Worm (Caenorhabditis elegans) whole organism, L4 larva: Measurements from ENCODE around the gene M05D6.1.

Source experiments
- ama-1 ChIP-seq: fragments of 150-350 bp; optimal IDR thresholded peaks from 2 replicates; lab custom pipeline; 2014; ENCODE audit warnings: inconsistent platforms, mixed read lengths
- attf-4 ChIP-seq: sonication (generic microtip); optimal IDR thresholded peaks from 3 replicates; lab custom pipeline; 2017; ENCODE audit warnings: missing biosample characterization, missing genetic modification characterization
- dpl-1 ChIP-seq: fragments of 150-350 bp; optimal IDR thresholded peaks from 2 replicates; lab custom pipeline; 2014; ENCODE audit warnings: missing biosample characterization, missing genetic modification reagents, missing genetic modification characterization
- nhr-11 ChIP-seq: fragments of 150-350 bp; optimal IDR thresholded peaks from 2 replicates; lab custom pipeline; 2014; ENCODE audit warnings: missing biosample characterization, missing genetic modification characterization
- spr-3 ChIP-seq: fragments of 200-800 bp; sonication (Bioruptor generic); optimal IDR thresholded peaks from 2 replicates; lab custom pipeline; 2018; ENCODE audit warnings: mild to moderate bottlenecking, missing genetic modification characterization, missing compliant biosample characterization
- unc-39 ChIP-seq: sonication (generic microtip); optimal IDR thresholded peaks from 2 replicates; lab custom pipeline; 2017; ENCODE audit warnings: missing biosample characterization, missing genetic modification characterization

ce11 chrII:8518210-8518609 lies 43.0 kb upstream of the M05D6.1 start, which contains the start of gene T13H5.8:
- TF ChIP-seq spr-3 (GFP tag; lab: Kevin White, UChicago) = no peak
- TF ChIP-seq nhr-11 = no peak
- TF ChIP-seq ama-1 (lab: Kevin White, UChicago) = no peak
- TF ChIP-seq dpl-1 = no peak
- TF ChIP-seq attf-4 = no peak
- TF ChIP-seq unc-39 = no peak
